Fruit fly (Drosophila melanogaster) whole organism, embryonic: ENCODE measurements around the gene CG7231.
A peak's percentile ranks its signal among the peaks of the same experiment; 100 is the strongest.

ENCODE experiments used
- Atf-2 ChIP-seq: fragments of 200-800 bp; sonication (Bioruptor generic); optimal IDR thresholded peaks from 2 replicates; lab custom pipeline; 2016; ENCODE audit warnings: missing biosample characterization, missing genetic modification characterization
- Atf6 ChIP-seq: fragments of 200-800 bp; sonication (Bioruptor generic); IDR thresholded peaks from 2 replicates; pipeline ENCODE4 v1.3.6; 2022; ENCODE audit warnings: missing biosample characterization, missing genetic modification characterization
- B-H1 ChIP-seq: fragments of 200-800 bp; sonication (Bioruptor generic); IDR thresholded peaks from 3 replicates; pipeline ENCODE4 v1.3.6; 2022; ENCODE audit warnings: missing biosample characterization, missing genetic modification characterization
- Bteb2 ChIP-seq: fragments of 200-800 bp; sonication (Bioruptor generic); optimal IDR thresholded peaks from 2 replicates; lab custom pipeline; 2016; ENCODE audit warnings: missing biosample characterization, missing genetic modification characterization
- CG11093 ChIP-seq: fragments of 200-800 bp; sonication (Bioruptor generic); IDR thresholded peaks from 3 replicates; pipeline ENCODE4 v1.3.6; 2022; ENCODE audit warnings: missing biosample characterization, missing genetic modification characterization
- CG11695 ChIP-seq: fragments of 200-800 bp; sonication (Bioruptor generic); IDR thresholded peaks from 3 replicates; pipeline ENCODE4 v1.3.6; 2022; ENCODE audit warnings: missing biosample characterization, missing genetic modification characterization
- CG12219 ChIP-seq: fragments of 200-800 bp; sonication (Bioruptor generic); optimal IDR thresholded peaks from 3 replicates; lab custom pipeline; 2018; ENCODE audit warnings: missing biosample characterization, mild to moderate bottlenecking, missing genetic modification characterization
- CG13287 ChIP-seq: fragments of 200-800 bp; sonication (Bioruptor generic); IDR thresholded peaks from 2 replicates; pipeline ENCODE4 v1.3.6; 2022; ENCODE audit warnings: missing biosample characterization, missing genetic modification characterization; ENCODE audit not compliant: partially characterized antibody
- CG13424 ChIP-seq: fragments of 200-800 bp; sonication (Bioruptor generic); optimal IDR thresholded peaks from 2 replicates; lab custom pipeline; 2019; ENCODE audit warnings: missing biosample characterization, mild to moderate bottlenecking, missing genetic modification characterization, moderate library complexity
- CG14860 ChIP-seq: fragments of 200-800 bp; sonication (Bioruptor generic); IDR thresholded peaks from 3 replicates; pipeline ENCODE4 v1.3.6; 2022; ENCODE audit warnings: missing biosample characterization, missing genetic modification characterization; ENCODE audit not compliant: partially characterized antibody
- CG2678 ChIP-seq: fragments of 200-800 bp; sonication (Bioruptor generic); optimal IDR thresholded peaks from 3 replicates; lab custom pipeline; 2019; ENCODE audit warnings: missing biosample characterization, mild to moderate bottlenecking, missing genetic modification characterization, moderate library complexity
- CG34376 ChIP-seq: fragments of 200-800 bp; sonication (Bioruptor generic); optimal IDR thresholded peaks from 2 replicates; lab custom pipeline; 2018; ENCODE audit warnings: missing biosample characterization, mild to moderate bottlenecking, missing genetic modification characterization
- CG7963 ChIP-seq: fragments of 200-800 bp; sonication (Bioruptor generic); IDR thresholded peaks from 3 replicates; pipeline ENCODE4 v1.3.6; 2022; ENCODE audit warnings: missing biosample characterization, missing genetic modification characterization; ENCODE audit not compliant: partially characterized antibody
- CG9215 ChIP-seq: fragments of 200-800 bp; sonication (Bioruptor generic); IDR thresholded peaks from 2 replicates; pipeline ENCODE4 v1.3.6; 2022; ENCODE audit warnings: missing biosample characterization, missing genetic modification characterization
- CG9876 ChIP-seq: fragments of 200-800 bp; sonication (Bioruptor generic); optimal IDR thresholded peaks from 2 replicates; lab custom pipeline; 2016; ENCODE audit warnings: missing biosample characterization, missing genetic modification characterization
- CrebB ChIP-seq: fragments of 200-800 bp; sonication (Bioruptor generic); optimal IDR thresholded peaks from 3 replicates; lab custom pipeline; 2018; ENCODE audit warnings: missing biosample characterization, mild to moderate bottlenecking, missing genetic modification characterization
- D ChIP-seq, 2 experiments: fragments of 200-800 bp in 1 of 2; fragments of >200 bp in 1 of 2; sonication (Bioruptor generic) in 1 of 2; optimal IDR thresholded peaks; 2 replicates in 1 of 2; 3 replicates in 1 of 2; lab custom pipeline; 2017; ENCODE audit warnings: mild to moderate bottlenecking in 1 of 2, missing biosample characterization in 1 of 2, missing genetic modification characterization in 1 of 2, missing genetic modification reagents in 1 of 2
- D19A ChIP-seq: fragments of 200-800 bp; optimal IDR thresholded peaks from 3 replicates; lab custom pipeline; 2019; ENCODE audit warnings: missing biosample characterization, mild to moderate bottlenecking, missing genetic modification characterization, moderate library complexity
- Doc3 ChIP-seq: fragments of 200-800 bp; sonication (Bioruptor generic); IDR thresholded peaks from 3 replicates; pipeline ENCODE4 v1.3.6; 2022; ENCODE audit warnings: missing biosample characterization, missing genetic modification characterization; ENCODE audit not compliant: partially characterized antibody
- Drgx ChIP-seq: fragments of 200-800 bp; sonication (Bioruptor generic); IDR thresholded peaks from 2 replicates; pipeline ENCODE4 v1.3.6; 2022; ENCODE audit warnings: missing biosample characterization, missing genetic modification characterization
- Hr39 ChIP-seq: fragments of >200 bp; optimal IDR thresholded peaks from 2 replicates; lab custom pipeline; 2017
- Max ChIP-seq: fragments of 200-800 bp; sonication (Bioruptor generic); optimal IDR thresholded peaks from 2 replicates; lab custom pipeline; 2016; ENCODE audit warnings: missing biosample characterization, mild to moderate bottlenecking, missing genetic modification characterization
- Neu2 ChIP-seq: fragments of 200-800 bp; sonication (Bioruptor generic); optimal IDR thresholded peaks from 3 replicates; lab custom pipeline; 2016; ENCODE audit warnings: missing biosample characterization, missing genetic modification characterization, borderline replicate concordance
- Optix ChIP-seq: fragments of 200-800 bp; sonication (Bioruptor generic); IDR thresholded peaks from 3 replicates; pipeline ENCODE4 v1.3.6; 2022; ENCODE audit warnings: missing biosample characterization, missing genetic modification characterization
- Scr ChIP-seq: fragments of 200-800 bp; sonication (Bioruptor generic); IDR thresholded peaks from 2 replicates; pipeline ENCODE4 v1.3.6; 2022; ENCODE audit warnings: missing biosample characterization, missing genetic modification characterization; ENCODE audit not compliant: partially characterized antibody
- Six4 ChIP-seq: fragments of 200-800 bp; sonication (Bioruptor generic); optimal IDR thresholded peaks from 2 replicates; lab custom pipeline; 2016; ENCODE audit warnings: missing biosample characterization, missing genetic modification characterization
- Sry-δ ChIP-seq: fragments of 200-800 bp; sonication (Bioruptor generic); optimal IDR thresholded peaks from 2 replicates; lab custom pipeline; 2016; ENCODE audit warnings: missing biosample characterization, missing genetic modification characterization
- ato ChIP-seq: fragments of 200-800 bp; sonication (Bioruptor generic); IDR thresholded peaks from 2 replicates; pipeline ENCODE4 v1.3.6; 2022; ENCODE audit warnings: missing biosample characterization, missing genetic modification characterization; ENCODE audit not compliant: partially characterized antibody
- bigmax ChIP-seq: fragments of 200-800 bp; sonication (Bioruptor generic); optimal IDR thresholded peaks from 2 replicates; lab custom pipeline; 2018; ENCODE audit warnings: missing biosample characterization, mild to moderate bottlenecking, missing genetic modification characterization
- btn ChIP-seq: fragments of 200-800 bp; sonication (Bioruptor generic); optimal IDR thresholded peaks from 2 replicates; lab custom pipeline; 2016; ENCODE audit warnings: missing biosample characterization, missing genetic modification characterization
- ci ChIP-seq: fragments of 200-800 bp; sonication (Bioruptor generic); IDR thresholded peaks from 3 replicates; pipeline ENCODE4 v1.3.6; 2022; ENCODE audit warnings: missing biosample characterization, missing genetic modification characterization
- en ChIP-seq: fragments of 200-800 bp; sonication (Bioruptor generic); optimal IDR thresholded peaks from 2 replicates; lab custom pipeline; 2016; ENCODE audit warnings: missing biosample characterization, missing genetic modification characterization
- fd102C ChIP-seq: fragments of 200-800 bp; sonication (Bioruptor generic); optimal IDR thresholded peaks from 2 replicates; lab custom pipeline; 2018; ENCODE audit warnings: missing biosample characterization, mild to moderate bottlenecking, missing genetic modification characterization, moderate library complexity
- gem ChIP-seq: fragments of 200-800 bp; sonication (Bioruptor generic); optimal IDR thresholded peaks from 2 replicates; lab custom pipeline; 2019; ENCODE audit warnings: missing biosample characterization, mild to moderate bottlenecking, missing genetic modification characterization, moderate library complexity
- grau ChIP-seq: fragments of 200-800 bp; optimal IDR thresholded peaks from 3 replicates; lab custom pipeline; 2019; ENCODE audit warnings: missing biosample characterization, mild to moderate bottlenecking, missing genetic modification characterization, moderate library complexity
- lbe ChIP-seq: fragments of 200-800 bp; sonication (Bioruptor generic); optimal IDR thresholded peaks from 2 replicates; lab custom pipeline; 2016; ENCODE audit warnings: missing biosample characterization, mild to moderate bottlenecking, missing genetic modification characterization
- lilli ChIP-seq: fragments of 200-800 bp; sonication (Bioruptor generic); optimal IDR thresholded peaks from 3 replicates; lab custom pipeline; 2016; ENCODE audit warnings: missing biosample characterization, missing genetic modification characterization
- luna ChIP-seq: fragments of 200-800 bp; sonication (Bioruptor generic); optimal IDR thresholded peaks from 2 replicates; lab custom pipeline; 2016; ENCODE audit warnings: missing biosample characterization, missing genetic modification characterization
- onecut ChIP-seq: fragments of 200-800 bp; sonication (Bioruptor generic); IDR thresholded peaks from 2 replicates; pipeline ENCODE4 v1.3.6; 2022; ENCODE audit warnings: missing biosample characterization, missing genetic modification characterization
- pita ChIP-seq: fragments of 200-800 bp; sonication (Bioruptor generic); optimal IDR thresholded peaks from 2 replicates; lab custom pipeline; 2017; ENCODE audit warnings: missing biosample characterization, mild to moderate bottlenecking, missing genetic modification characterization
- repo ChIP-seq: fragments of 200-800 bp; sonication (Bioruptor generic); optimal IDR thresholded peaks from 2 replicates; lab custom pipeline; 2016; ENCODE audit warnings: missing biosample characterization, missing genetic modification characterization
- sim ChIP-seq: fragments of 200-800 bp; sonication (Bioruptor generic); IDR thresholded peaks from 2 replicates; pipeline ENCODE4 v1.3.6; 2022; ENCODE audit warnings: missing biosample characterization, missing genetic modification characterization
- sob ChIP-seq: fragments of 200-800 bp; sonication (Bioruptor generic); IDR thresholded peaks from 2 replicates; pipeline ENCODE4 v1.3.6; 2022; ENCODE audit warnings: missing biosample characterization, missing genetic modification characterization
- ssp ChIP-seq: fragments of 200-800 bp; sonication (Bioruptor generic); IDR thresholded peaks from 2 replicates; pipeline ENCODE4 v1.3.6; 2022; ENCODE audit warnings: missing biosample characterization, missing genetic modification characterization
- stc ChIP-seq: fragments of 200-800 bp; sonication (Bioruptor generic); IDR thresholded peaks from 2 replicates; pipeline ENCODE4 v1.3.6; 2022; ENCODE audit warnings: missing biosample characterization, missing genetic modification characterization
- tin ChIP-seq: fragments of 200-800 bp; sonication (Bioruptor generic); optimal IDR thresholded peaks from 3 replicates; lab custom pipeline; 2016; ENCODE audit warnings: missing biosample characterization, missing genetic modification characterization
- trem ChIP-seq: fragments of 200-800 bp; optimal IDR thresholded peaks from 3 replicates; lab custom pipeline; 2019; ENCODE audit warnings: missing biosample characterization, mild to moderate bottlenecking, missing genetic modification characterization, moderate library complexity
- twi ChIP-seq: fragments of 200-800 bp; optimal IDR thresholded peaks from 2 replicates; lab custom pipeline; 2019; ENCODE audit warnings: missing biosample characterization, mild to moderate bottlenecking, missing genetic modification characterization, moderate library complexity
- vvl ChIP-seq: fragments of 200-800 bp; sonication (Bioruptor generic); IDR thresholded peaks from 2 replicates; pipeline ENCODE4 v1.3.6; 2022; ENCODE audit warnings: missing biosample characterization, missing genetic modification characterization
- zfh1 ChIP-seq: fragments of 200-800 bp; sonication (Bioruptor generic); IDR thresholded peaks from 3 replicates; pipeline ENCODE4 v1.3.6; 2022; ENCODE audit warnings: missing biosample characterization, missing genetic modification characterization

Gene CG7231

DNA sequence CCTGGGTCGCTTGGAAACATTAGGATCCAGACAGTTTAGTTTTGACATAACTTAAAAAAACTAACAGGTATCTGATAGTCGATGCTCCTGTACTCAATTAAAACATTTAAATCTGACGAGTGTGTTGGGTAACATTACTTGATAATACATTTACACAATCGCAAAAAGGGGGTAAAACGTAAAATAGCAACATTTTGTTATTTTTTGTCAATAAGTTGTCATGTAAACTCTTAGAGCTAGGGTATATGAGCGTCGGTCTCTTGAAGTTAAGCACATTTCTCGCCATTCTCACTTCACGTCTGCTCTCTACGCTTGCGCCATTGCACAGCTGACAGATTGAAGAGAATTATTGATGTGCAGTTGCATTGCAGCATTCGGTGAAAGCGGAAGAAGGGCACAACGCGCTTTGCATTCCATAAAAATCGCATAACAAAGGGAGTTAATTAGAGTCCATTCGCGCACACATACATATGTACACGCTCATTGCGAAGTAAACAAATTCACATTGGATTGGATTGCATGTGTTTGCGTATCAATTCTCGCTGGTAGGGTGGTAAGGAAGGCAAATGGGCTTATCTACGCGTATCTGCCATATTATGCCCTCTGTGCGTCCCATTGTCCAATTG, 1.3 kb downstream of the CG7231 start (continued):
- TF ChIP-seq CG2678 (tag; lab: Kevin White, UChicago) = peak; percentile 27
- no peak for TF ChIP-seq zfh1 (GFP tag; lab: Robert Waterston, UW)
- TF ChIP-seq CG14860 = peak; percentile 84
- peak; percentile 24 for TF ChIP-seq CG12219 (GFP tag; lab: Kevin White, UChicago)
- peak; percentile 5 for TF ChIP-seq CG13424
- no peak for TF ChIP-seq sob (GFP tag; lab: Robert Waterston, UW)
- TF ChIP-seq Atf-2 (GFP tag; lab: Kevin White, UChicago) = no peak
- no peak for TF ChIP-seq D (optimal IDR thresholded peaks at IDR 0.05; lab: Kevin White, UChicago)
- no peak for TF ChIP-seq D (GFP tag; optimal IDR thresholded peaks at IDR 0.05; lab: Kevin White, UChicago)
- no peak for TF ChIP-seq CG11093 (GFP tag; lab: Robert Waterston, UW)
- TF ChIP-seq Hr39 = no peak
- TF ChIP-seq ato = peak; percentile 8; the same call in 1 of the 2 replicates
- peak; percentile 46 for TF ChIP-seq gem (tag; lab: Kevin White, UChicago)
- TF ChIP-seq bigmax (GFP tag; lab: Kevin White, UChicago) = no peak
- TF ChIP-seq grau (tag; lab: Kevin White, UChicago) = peak; percentile 17
- no peak for TF ChIP-seq lbe (GFP tag; lab: Kevin White, UChicago)
- TF ChIP-seq CrebB = no peak
- peak; percentile 45; the same call in 1 of the 2 replicates for TF ChIP-seq vvl
- no peak for TF ChIP-seq CG9876 (GFP tag; lab: Kevin White, UChicago)
- TF ChIP-seq btn (GFP tag; lab: Kevin White, UChicago) = no peak
- peak; percentile 53 for TF ChIP-seq Scr
- no peak for TF ChIP-seq Sry-δ (GFP tag; lab: Kevin White, UChicago)
- TF ChIP-seq en (GFP tag; lab: Kevin White, UChicago) = peak; percentile 9
- TF ChIP-seq pita (GFP tag; lab: Kevin White, UChicago) = no peak
- peak; percentile 33; the same call in 1 of the 2 replicates for TF ChIP-seq CG13287 (GFP tag; lab: Robert Waterston, UW)
- no peak for TF ChIP-seq ssp
- TF ChIP-seq Optix (GFP tag; lab: Robert Waterston, UW) = no peak
- TF ChIP-seq B-H1 (GFP tag; lab: Robert Waterston, UW) = no peak
- peak; percentile 38; the same call in 1 of the 2 replicates for TF ChIP-seq Atf6 (GFP tag; lab: Robert Waterston, UW)
- peak; percentile 17 for TF ChIP-seq Six4 (GFP tag; lab: Kevin White, UChicago)
- TF ChIP-seq repo = no peak
- TF ChIP-seq D19A = peak; percentile 97
- peak; percentile 5 for TF ChIP-seq Max (GFP tag; lab: Kevin White, UChicago)
- TF ChIP-seq CG7963 (GFP tag; lab: Robert Waterston, UW) = no peak
- TF ChIP-seq Drgx = peak; percentile 39
- peak; percentile 9 for TF ChIP-seq Bteb2 (GFP tag; lab: Kevin White, UChicago)
- no peak for TF ChIP-seq luna (GFP tag; lab: Kevin White, UChicago)
- 0 out of 3 replicates have a peak, but pooled peaks have one; percentile 38 for TF ChIP-seq ci
- TF ChIP-seq twi = no peak
- no peak for TF ChIP-seq fd102C (GFP tag; lab: Kevin White, UChicago)
- peak; percentile 23; the same call in 1 of the 2 replicates for TF ChIP-seq onecut
- TF ChIP-seq stc (GFP tag; lab: Robert Waterston, UW) = no peak
- peak; percentile 5 for TF ChIP-seq trem
- TF ChIP-seq lilli = peak; percentile 16
- peak; percentile 53 for TF ChIP-seq tin
- TF ChIP-seq Doc3 (GFP tag; lab: Robert Waterston, UW) = no peak
- no peak for TF ChIP-seq sim (GFP tag; lab: Robert Waterston, UW)
- TF ChIP-seq Neu2 = peak; percentile 41
- 0 out of 3 replicates have a peak, but pooled peaks have one; percentile 36 for TF ChIP-seq CG11695 (GFP tag; lab: Robert Waterston, UW)
- TF ChIP-seq CG9215 (GFP tag; lab: Robert Waterston, UW) = no peak
- TF ChIP-seq CG34376 (GFP tag; lab: Kevin White, UChicago) = no peak
